Fruit fly (Drosophila melanogaster): ENCODE results near the gene Dnaaf6.

The Dnaaf6 gene

DNA sequence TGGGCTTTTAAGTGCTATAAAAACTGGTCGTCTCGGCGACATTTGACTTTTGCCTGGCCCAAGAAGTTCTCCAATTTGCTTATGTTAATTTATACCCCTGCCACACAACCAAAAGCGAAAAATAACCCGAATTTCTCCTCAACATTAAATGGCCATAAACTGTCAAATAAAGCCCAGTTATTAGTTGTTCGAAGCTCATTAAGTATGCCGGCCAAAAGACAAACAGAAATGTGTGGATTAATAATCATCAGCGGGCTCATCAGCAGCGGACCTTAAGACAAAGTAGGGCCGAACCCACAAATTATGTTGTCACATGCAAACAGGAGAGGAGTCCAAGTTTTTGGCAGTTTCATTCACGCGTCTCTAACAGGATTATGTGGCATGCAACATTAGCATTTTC is 29.4 kb upstream of the Dnaaf6 start (continued):
- TF ChIP-seq vvl (GFP tag; IDR thresholded peaks at IDR 0.05), result peak; percentile 22; the same call in 1 of the 2 replicates
- no peak for TF ChIP-seq CG8765 (GFP tag; IDR thresholded peaks at IDR 0.05)
- no peak for TF ChIP-seq CG15514 (GFP tag; optimal IDR thresholded peaks at IDR 0.05)
- TF ChIP-seq Doc2 (GFP tag; IDR thresholded peaks at IDR 0.05), result no peak
- no peak for TF ChIP-seq NfI (GFP tag; optimal IDR thresholded peaks at IDR 0.05)
- no peak for TF ChIP-seq gt (GFP tag; IDR thresholded peaks at IDR 0.05)
- TF ChIP-seq abd-A (tag; optimal IDR thresholded peaks at IDR 0.05), result peak; percentile 73
- TF ChIP-seq so (GFP tag; IDR thresholded peaks at IDR 0.05), result no peak
- TF ChIP-seq oc (tag; optimal IDR thresholded peaks at IDR 0.05), result peak; percentile 41
- TF ChIP-seq Hr78 (GFP tag; optimal IDR thresholded peaks at IDR 0.05), result peak in 1 of 2 experiments; percentile 51
- TF ChIP-seq Dip2 (GFP tag; IDR thresholded peaks at IDR 0.05), result no peak
- TF ChIP-seq Myb (GFP tag; optimal IDR thresholded peaks at IDR 0.05), result no peak
- no peak for TF ChIP-seq ash1 (GFP tag; optimal IDR thresholded peaks at IDR 0.05)
- no peak for TF ChIP-seq kah (GFP tag; optimal IDR thresholded peaks at IDR 0.05)
- no peak for TF ChIP-seq CG9817 (tag; optimal IDR thresholded peaks at IDR 0.05)
- TF ChIP-seq CG12769 (tag; optimal IDR thresholded peaks at IDR 0.05), result peak; percentile 7
- TF ChIP-seq Eip74EF (GFP tag; optimal IDR thresholded peaks at IDR 0.05), result no peak
- TF ChIP-seq Awh (GFP tag; IDR thresholded peaks at IDR 0.05), result peak; percentile 74
- no peak for TF ChIP-seq CG6654 (GFP tag; optimal IDR thresholded peaks at IDR 0.05)
- no peak for TF ChIP-seq pita (GFP tag; optimal IDR thresholded peaks at IDR 0.05)

DNA sequence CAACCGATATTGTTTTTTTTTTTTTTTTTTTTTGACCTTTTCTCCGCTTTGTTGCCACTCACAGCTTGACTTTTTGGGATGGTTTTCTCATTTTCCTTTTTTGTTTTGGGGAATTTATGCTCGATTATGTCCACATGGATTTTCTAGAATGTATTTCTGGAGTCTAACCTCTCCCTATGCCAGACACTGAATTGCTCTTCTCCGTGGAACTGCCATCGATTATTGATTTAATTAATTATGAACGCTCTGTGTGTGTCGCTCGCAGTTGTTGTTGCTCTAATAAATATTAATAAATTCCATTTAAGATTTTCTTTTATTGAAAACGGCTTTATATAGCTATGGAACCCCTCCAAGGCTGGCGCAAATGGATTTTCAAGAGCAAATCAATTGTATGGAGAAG is 28.9 kb upstream of the Dnaaf6 start:
- TF ChIP-seq Stat92E (GFP tag; optimal IDR thresholded peaks at IDR 0.05), result peak in 1 of 3 experiments; percentile 24
- peak; percentile 12 for TF ChIP-seq CG7745 (tag; optimal IDR thresholded peaks at IDR 0.05)
- no peak for TF ChIP-seq Chrac-16 (GFP tag; optimal IDR thresholded peaks at IDR 0.05)
- TF ChIP-seq Med (GFP tag), result peak; percentile 38
- TF ChIP-seq CG4360 (GFP tag; IDR thresholded peaks at IDR 0.05), result peak; percentile 56; the same call in 1 of the 2 replicates
- no peak for TF ChIP-seq Asciz (GFP tag; optimal IDR thresholded peaks at IDR 0.05)
- TF ChIP-seq Sin3A (optimal IDR thresholded peaks at IDR 0.05), result no peak
- TF ChIP-seq twi (tag; optimal IDR thresholded peaks at IDR 0.05), result peak; percentile 40
- TF ChIP-seq sqz (GFP tag; optimal IDR thresholded peaks at IDR 0.05), result peak; percentile 67
- peak; percentile 68 for TF ChIP-seq sens (GFP tag)
- no peak for TF ChIP-seq jigr1 (GFP tag; IDR thresholded peaks at IDR 0.05)
- TF ChIP-seq gsb-n (tag; optimal IDR thresholded peaks at IDR 0.05), result peak; percentile 59
- no peak for TF ChIP-seq CG2678 (tag; optimal IDR thresholded peaks at IDR 0.05)

DNA sequence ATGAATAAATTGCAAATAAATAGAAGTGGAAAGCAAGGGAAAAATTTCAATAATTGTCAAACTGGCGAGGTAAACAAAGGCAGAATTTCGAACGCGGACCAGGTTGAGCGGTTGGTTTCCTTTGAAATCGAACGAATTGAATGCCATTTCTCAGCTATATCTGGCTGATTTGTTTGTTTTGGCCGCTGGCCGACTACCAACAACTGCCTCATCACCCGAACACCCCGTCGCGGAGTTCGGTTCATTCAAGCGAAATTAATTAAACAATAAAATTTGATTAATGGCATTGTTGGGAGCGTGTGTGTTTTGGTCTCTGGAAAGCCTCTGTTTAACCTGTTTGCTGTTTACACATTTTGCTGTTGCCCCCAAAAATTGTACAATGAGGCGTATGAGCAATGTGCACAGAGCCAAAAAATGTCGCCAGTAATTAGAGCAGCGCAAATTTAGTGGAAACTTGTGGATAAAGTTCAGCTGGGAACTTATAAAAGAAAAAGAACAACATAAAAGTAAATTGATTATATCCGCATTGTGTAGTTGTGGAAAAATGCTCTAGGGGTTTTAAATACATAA is 27.0 kb upstream of the Dnaaf6 start:
- TF ChIP-seq E2f2 (GFP tag; IDR thresholded peaks at IDR 0.05) (no peak), CG12155 (GFP tag; optimal IDR thresholded peaks at IDR 0.05) (no peak), NFAT (GFP tag; IDR thresholded peaks at IDR 0.05) (no peak), CG8290 (GFP tag; optimal IDR thresholded peaks at IDR 0.05) (no peak), CG8290 (tag; optimal IDR thresholded peaks at IDR 0.05) (peak in 1 of 2 experiments; percentile 20), CG18011 (GFP tag; optimal IDR thresholded peaks at IDR 0.05) (no peak), CG17612 (GFP tag; IDR thresholded peaks at IDR 0.05) (0 out of 2 replicates have a peak, but pooled peaks have one; percentile 5), exex (tag; optimal IDR thresholded peaks at IDR 0.05) (no peak), cas (GFP tag; IDR thresholded peaks at IDR 0.05) (no peak), gt (GFP tag; IDR thresholded peaks at IDR 0.05) (no peak), Hand (GFP tag; optimal IDR thresholded peaks at IDR 0.05) (no peak), CG3995 (GFP tag; optimal IDR thresholded peaks at IDR 0.05) (no peak), Dref (GFP tag; IDR thresholded peaks at IDR 0.05) (no peak), CG31441 (GFP tag; IDR thresholded peaks at IDR 0.05) (no peak), CG12769 (tag; optimal IDR thresholded peaks at IDR 0.05) (peak; percentile 68), trh (GFP tag; optimal IDR thresholded peaks at IDR 0.05) (no peak), caup (GFP tag; optimal IDR thresholded peaks at IDR 0.05; ENCODE audit: severe bottlenecking) (peak; percentile 13), Hr51 (GFP tag; optimal IDR thresholded peaks at IDR 0.05) (peak in 1 of 2 experiments; percentile 6), ci (GFP tag; IDR thresholded peaks at IDR 0.05) (no peak)
